Worm (Caenorhabditis elegans): Measurements from ENCODE around the gene F42C5.3.

F42C5.3 gene

DNA sequence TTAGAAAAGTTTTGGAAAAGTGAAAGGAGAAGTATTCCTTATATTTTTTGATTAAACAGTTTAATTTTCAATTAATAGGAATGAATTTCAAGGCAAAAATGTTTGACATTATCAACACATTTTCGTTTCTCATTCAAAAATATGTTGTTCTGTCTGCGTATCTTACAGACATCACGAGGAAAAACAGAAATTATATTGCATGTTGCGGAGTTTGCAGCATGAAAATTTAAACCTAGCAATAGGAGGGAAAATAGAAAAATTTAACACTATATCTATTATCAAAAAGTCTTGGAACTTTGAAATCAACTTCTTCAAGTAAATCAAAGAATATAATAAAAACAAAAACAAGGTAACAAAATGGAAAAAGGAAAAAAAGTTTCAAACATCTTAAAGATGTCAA lies 3.7 kb upstream of the F42C5.3 start:
- no peak for TF ChIP-seq pha-4 (tag; optimal IDR thresholded peaks at IDR 0.05)
- TF ChIP-seq ztf-16 (tag; optimal IDR thresholded peaks at IDR 0.05) = no peak
- no peak for TF ChIP-seq zip-5 (tag; optimal IDR thresholded peaks at IDR 0.05)

DNA sequence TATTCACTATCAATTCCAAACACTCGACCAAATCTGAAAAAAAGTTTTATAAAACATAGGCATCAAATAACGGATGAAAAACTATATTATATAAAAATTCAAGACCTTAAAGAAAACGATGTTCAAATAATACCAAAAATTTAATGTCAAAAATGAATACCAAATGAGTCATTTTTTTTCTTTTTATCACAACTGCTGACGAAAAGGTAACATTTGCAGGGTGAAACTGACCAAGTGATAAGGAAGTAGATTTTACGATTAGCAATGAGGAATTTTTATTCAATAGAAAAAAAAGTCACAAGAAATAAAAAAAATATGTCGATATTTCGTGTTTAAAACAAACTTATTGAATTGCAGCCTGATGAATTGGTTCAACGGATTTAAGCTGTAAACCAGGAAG lies 1.5 kb downstream of the F42C5.3 start, which contains the start of gene C06E4.8:
Gene C06E4.8 (minus strand): TSS at position 37 of the 400 bp plus-strand sequence.
- no peak for TF ChIP-seq sox-2 (GFP tag; IDR thresholded peaks at IDR 0.05)
- no peak for TF ChIP-seq eyg-1 (tag; optimal IDR thresholded peaks at IDR 0.05)
- TF ChIP-seq unc-42 (tag; optimal IDR thresholded peaks at IDR 0.05) = no peak
- no peak for TF ChIP-seq Y22D7AL.16 (tag; optimal IDR thresholded peaks at IDR 0.05)
- no peak for TF ChIP-seq fax-1 (tag; optimal IDR thresholded peaks at IDR 0.05)
- no peak for TF ChIP-seq madf-2 (tag; optimal IDR thresholded peaks at IDR 0.05)
- TF ChIP-seq elt-2 (tag; optimal IDR thresholded peaks at IDR 0.05) = no peak
- no peak for TF ChIP-seq tbx-7 (tag; optimal IDR thresholded peaks at IDR 0.05)
- TF ChIP-seq lim-6 (tag; optimal IDR thresholded peaks at IDR 0.05) = no peak

DNA sequence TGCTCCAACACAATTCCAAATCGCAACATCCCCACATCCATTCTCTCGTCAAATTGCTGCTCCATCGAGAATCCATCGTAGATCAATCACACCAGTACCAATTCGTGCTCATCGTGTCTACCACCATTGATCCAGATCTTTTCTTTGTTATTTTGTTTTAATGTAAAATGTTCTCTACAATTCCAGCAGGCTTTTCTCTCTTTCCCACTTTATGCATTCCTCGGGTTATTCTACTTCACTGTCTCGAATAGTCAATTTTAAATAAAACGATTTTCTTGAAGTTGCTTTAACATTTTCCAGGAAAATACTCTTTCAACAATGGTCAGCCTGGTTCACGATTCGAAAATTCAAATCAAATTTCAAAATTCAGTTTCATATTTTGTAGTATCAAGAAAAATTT lies 4.4 kb downstream of the F42C5.3 start, which contains the start of gene C06E4.1:
Gene C06E4.1 (plus strand): TSS at position 301 of the 400 bp plus-strand sequence.
- no peak for TF ChIP-seq pag-3 (tag; optimal IDR thresholded peaks at IDR 0.05; ENCODE audit: borderline replicate concordance)

DNA sequence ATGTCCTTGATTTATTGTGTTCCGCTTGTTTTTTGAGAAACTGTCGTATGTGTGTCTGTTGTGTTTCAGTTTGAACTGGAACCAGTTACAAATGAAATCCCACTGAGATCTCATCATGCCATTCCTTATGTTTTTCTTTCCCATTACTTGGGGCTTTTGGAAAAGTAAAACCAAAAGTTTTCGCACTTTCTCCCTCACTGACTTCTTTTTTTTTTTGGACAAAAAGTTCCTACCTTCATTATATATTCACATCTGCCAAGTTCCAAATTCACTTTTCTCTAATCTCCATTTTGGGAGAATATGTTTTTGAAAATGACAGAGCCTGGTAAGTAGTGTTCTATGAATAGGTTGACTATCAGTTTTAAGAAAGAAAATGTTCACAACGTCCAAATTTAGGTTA lies 10.7 kb downstream of the F42C5.3 start, which contains the start of gene C06E4.2:
Gene C06E4.2 (plus strand): TSS at position 301 of the 400 bp plus-strand sequence.
- TF ChIP-seq nfya-1 (tag; optimal IDR thresholded peaks at IDR 0.05) (no peak), sox-4 (tag; optimal IDR thresholded peaks at IDR 0.05) (no peak), ceh-31 (tag; optimal IDR thresholded peaks at IDR 0.05) (no peak), ceh-45 (GFP tag; IDR thresholded peaks at IDR 0.05) (no peak), dmd-4 (tag; optimal IDR thresholded peaks at IDR 0.05; ENCODE audit: borderline replicate concordance) (no peak), eyg-1 (tag; optimal IDR thresholded peaks at IDR 0.05) (no peak), tbx-2 (tag; optimal IDR thresholded peaks at IDR 0.05) (no peak), ztf-16 (tag; optimal IDR thresholded peaks at IDR 0.05) (no peak), ceh-30 (tag; optimal IDR thresholded peaks at IDR 0.05) (no peak), fkh-10 (GFP tag; optimal IDR thresholded peaks at IDR 0.05) (no peak), pha-4 (tag; optimal IDR thresholded peaks at IDR 0.05) (no peak)

DNA sequence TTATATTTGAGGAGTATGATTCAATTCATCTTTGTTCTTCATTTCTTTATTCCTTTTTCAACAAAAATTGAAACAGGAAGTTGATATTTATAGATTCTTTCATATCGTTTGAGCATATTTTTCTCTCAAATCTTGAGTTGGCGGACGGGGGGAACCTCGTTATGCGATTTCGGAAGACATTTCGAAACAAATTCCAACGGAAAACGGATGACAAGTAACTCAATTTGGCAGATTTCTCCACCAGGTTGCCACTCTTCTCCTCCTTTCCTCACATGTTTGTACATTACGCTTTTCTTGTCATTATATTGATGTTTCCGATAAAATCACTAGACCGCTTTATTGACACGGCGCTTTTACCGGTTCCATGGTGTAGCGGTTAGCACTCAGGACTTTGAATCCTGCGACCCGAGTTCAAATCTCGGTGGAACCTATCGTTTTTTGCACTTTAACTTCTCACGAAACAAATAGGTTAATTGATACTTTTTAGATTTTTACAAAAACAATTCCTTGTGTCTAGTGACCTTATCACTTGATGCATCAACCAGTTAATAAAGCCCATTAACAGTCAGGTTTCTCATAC lies 12.3 kb downstream of the F42C5.3 start:
- TF ChIP-seq unc-42 (tag; optimal IDR thresholded peaks at IDR 0.05) (peak; percentile 57), fkh-10 (GFP tag; optimal IDR thresholded peaks at IDR 0.05) (no peak), ets-4 (tag; optimal IDR thresholded peaks at IDR 0.05) (no peak)

DNA sequence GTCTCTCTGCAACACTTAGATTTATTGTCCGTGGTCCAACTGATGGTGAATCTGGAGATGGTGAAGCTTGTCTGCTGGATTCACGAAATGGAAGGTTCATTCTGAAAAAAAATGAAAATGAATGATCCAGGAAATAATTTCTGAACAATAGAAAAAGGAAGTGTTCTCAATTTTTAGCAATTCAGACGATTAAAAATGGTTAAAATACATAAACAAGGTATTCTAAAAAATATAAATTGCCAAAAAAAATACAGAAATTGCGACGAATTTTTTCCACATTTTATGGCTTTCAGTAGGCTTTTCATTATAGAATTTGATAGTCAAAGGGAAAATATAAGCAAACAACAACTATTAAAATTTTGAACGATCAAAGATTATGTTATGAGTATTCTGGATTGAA lies 24.2 kb downstream of the F42C5.3 start, which contains the start of gene glb-2:
Gene glb-2 (minus strand): TSS at position 101 of the 400 bp plus-strand sequence.
- TF ChIP-seq K02D7.2 (tag; optimal IDR thresholded peaks at IDR 0.05) (no peak), lin-11 (tag; optimal IDR thresholded peaks at IDR 0.05) (no peak), odd-2 (tag; optimal IDR thresholded peaks at IDR 0.05) (no peak), nfya-1 (tag; optimal IDR thresholded peaks at IDR 0.05) (no peak)

DNA sequence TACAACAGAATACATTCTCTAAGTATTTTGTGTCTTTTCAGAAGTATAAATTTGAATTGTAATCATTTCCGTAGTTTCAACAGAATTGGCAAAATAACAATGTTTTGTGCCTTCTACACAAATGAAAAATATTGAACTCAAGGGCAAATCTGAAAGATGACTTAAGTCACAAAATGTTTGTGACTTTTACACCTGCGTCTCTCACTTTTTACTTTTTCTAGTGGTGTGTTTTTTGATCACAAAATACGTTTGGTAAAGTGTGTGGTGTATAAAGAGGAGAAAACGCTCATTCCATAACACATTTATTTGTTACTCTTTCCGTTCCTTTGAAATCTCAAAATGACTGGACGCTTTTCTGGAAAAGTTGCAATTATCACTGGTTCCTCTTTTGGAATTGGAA lies 26.8 kb downstream of the F42C5.3 start, which contains the start of gene C06E4.3:
Gene C06E4.3 (plus strand): TSS at position 289 of the 400 bp plus-strand sequence.
- TF ChIP-seq tbx-2 (tag; optimal IDR thresholded peaks at IDR 0.05) (no peak), hlh-6 (tag; optimal IDR thresholded peaks at IDR 0.05) (no peak), ceh-19 (GFP tag; optimal IDR thresholded peaks at IDR 0.05) (no peak), nfya-1 (tag; optimal IDR thresholded peaks at IDR 0.05) (no peak), pqm-1 (tag; optimal IDR thresholded peaks at IDR 0.05) (no peak), ceh-45 (GFP tag; IDR thresholded peaks at IDR 0.05) (no peak), K09A11.1 (tag; optimal IDR thresholded peaks at IDR 0.05; ENCODE audit: insufficient read depth) (no peak), pag-3 (tag; optimal IDR thresholded peaks at IDR 0.05; ENCODE audit: borderline replicate concordance) (no peak)

Measured in whole organism, late embryonic.